Worm (Caenorhabditis elegans): Measurements from ENCODE around the gene F53C3.11.

F53C3.11 gene

DNA sequence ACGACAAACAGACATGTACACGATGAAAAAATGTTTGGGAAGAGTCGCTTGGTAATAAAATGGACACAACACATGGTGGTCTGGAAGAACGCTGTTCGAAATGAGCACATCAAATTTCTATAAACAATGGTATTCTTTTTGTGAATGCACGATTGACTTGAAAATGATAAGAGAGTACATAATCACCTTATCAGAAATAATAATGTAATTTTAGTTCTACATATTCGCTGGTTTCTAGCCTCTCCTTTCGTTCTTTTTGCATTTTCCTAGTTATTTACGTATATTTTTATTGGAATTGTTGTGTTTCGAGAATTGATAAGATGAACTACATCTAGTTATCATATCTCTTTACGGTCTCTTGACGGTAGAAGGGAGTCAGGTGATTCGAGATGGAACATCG, 47.5 kb upstream of the F53C3.11 start (continued):
- TF ChIP-seq rnt-1 (tag; optimal IDR thresholded peaks at IDR 0.05) (no peak), unc-98 (GFP tag; IDR thresholded peaks at IDR 0.05) (no peak)

DNA sequence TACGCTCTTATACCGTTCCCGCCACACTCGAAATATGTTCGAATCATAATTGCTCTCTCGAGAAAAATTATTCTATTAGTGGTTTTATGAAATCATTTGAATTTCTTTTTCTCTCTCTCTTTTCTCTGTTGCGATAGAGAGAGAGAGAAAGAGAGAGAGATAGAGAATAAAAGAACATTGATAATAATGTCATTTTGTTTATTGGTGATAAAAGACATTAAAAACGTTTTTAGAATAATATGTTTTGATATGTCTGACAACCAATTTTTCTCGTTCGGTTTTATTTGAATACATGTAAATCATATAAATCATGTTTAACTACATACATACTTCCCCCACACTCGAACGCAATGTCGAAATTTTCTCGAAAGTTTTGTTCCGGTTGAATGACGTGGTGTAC, 46.5 kb upstream of the F53C3.11 start:
- TF ChIP-seq skn-1 (tag; optimal IDR thresholded peaks at IDR 0.05) (no peak), hlh-4 (tag; optimal IDR thresholded peaks at IDR 0.05) (no peak), snpc-4 (tag; optimal IDR thresholded peaks at IDR 0.05) (no peak), unc-30 (tag; optimal IDR thresholded peaks at IDR 0.05) (no peak), efl-1 (optimal IDR thresholded peaks at IDR 0.05) (no peak), efl-1 (GFP tag; optimal IDR thresholded peaks at IDR 0.05 in 1 of 2) (no peak), nhr-76 (tag; optimal IDR thresholded peaks at IDR 0.05) (no peak), mef-2 (tag; optimal IDR thresholded peaks at IDR 0.05) (no peak), ets-5 (GFP tag; IDR thresholded peaks at IDR 0.05) (no peak), nhr-71 (tag; optimal IDR thresholded peaks at IDR 0.05) (peak; percentile 10), pqm-1 (tag; optimal IDR thresholded peaks at IDR 0.05) (no peak), mep-1 (tag; optimal IDR thresholded peaks at IDR 0.05) (no peak), sox-4 (tag; optimal IDR thresholded peaks at IDR 0.05) (no peak), dpl-1 (GFP tag; optimal IDR thresholded peaks at IDR 0.05) (no peak), snu-23 (GFP tag; optimal IDR thresholded peaks at IDR 0.05) (no peak), egl-27 (tag; optimal IDR thresholded peaks at IDR 0.05) (no peak), unc-98 (GFP tag; IDR thresholded peaks at IDR 0.05) (no peak), fos-1 (tag; optimal IDR thresholded peaks at IDR 0.05) (no peak), zag-1 (tag; optimal IDR thresholded peaks at IDR 0.05) (no peak), unc-130 (tag; optimal IDR thresholded peaks at IDR 0.05) (no peak), nhr-85 (tag) (peak; percentile 66), tbx-2 (tag; optimal IDR thresholded peaks at IDR 0.05) (no peak), nhr-19 (GFP tag; conservative IDR thresholded peaks at IDR 0.05) (no peak), ama-1 (optimal IDR thresholded peaks at IDR 0.05) (no peak), elt-2 (tag; optimal IDR thresholded peaks at IDR 0.05) (peak; percentile 19), C16A3.4 (tag; optimal IDR thresholded peaks at IDR 0.05) (no peak), lin-13 (GFP tag; optimal IDR thresholded peaks at IDR 0.05) (no peak), nhr-90 (tag; optimal IDR thresholded peaks at IDR 0.05; ENCODE audit: poor library complexity) (no peak), tlp-1 (tag; optimal IDR thresholded peaks at IDR 0.05) (no peak), vab-15 (tag; optimal IDR thresholded peaks at IDR 0.05) (no peak), xbp-1 (tag; optimal IDR thresholded peaks at IDR 0.05) (no peak), ceh-8 (GFP tag; optimal IDR thresholded peaks at IDR 0.05) (no peak), lsy-2 (tag; optimal IDR thresholded peaks at IDR 0.05) (peak in 1 of 2 experiments; percentile 6)

DNA sequence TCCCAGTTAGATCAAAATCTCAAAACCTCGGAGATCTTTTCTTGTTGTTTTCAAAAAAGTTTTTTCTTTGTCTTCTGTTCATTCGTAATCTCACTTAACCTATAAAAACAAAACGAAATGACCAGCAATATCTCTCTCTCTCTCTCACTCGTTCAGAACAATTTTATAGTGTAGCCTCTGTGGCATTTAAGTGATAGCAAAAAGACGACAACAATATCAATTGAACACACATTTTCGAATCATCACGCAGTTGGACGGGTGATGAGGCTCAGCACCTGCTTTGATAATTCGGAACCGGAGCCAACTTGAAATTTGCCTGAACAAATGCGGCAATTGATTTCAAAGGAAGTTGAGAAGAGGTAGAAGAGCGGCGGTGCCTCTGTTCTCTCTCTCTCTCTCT, 45.9 kb upstream of the F53C3.11 start:
- TF ChIP-seq elt-3 (tag; optimal IDR thresholded peaks at IDR 0.05) (peak in 1 of 6 experiments; percentile 13), pag-3 (tag; optimal IDR thresholded peaks at IDR 0.05; ENCODE audit: borderline replicate concordance, insufficient read depth) (no peak)

DNA sequence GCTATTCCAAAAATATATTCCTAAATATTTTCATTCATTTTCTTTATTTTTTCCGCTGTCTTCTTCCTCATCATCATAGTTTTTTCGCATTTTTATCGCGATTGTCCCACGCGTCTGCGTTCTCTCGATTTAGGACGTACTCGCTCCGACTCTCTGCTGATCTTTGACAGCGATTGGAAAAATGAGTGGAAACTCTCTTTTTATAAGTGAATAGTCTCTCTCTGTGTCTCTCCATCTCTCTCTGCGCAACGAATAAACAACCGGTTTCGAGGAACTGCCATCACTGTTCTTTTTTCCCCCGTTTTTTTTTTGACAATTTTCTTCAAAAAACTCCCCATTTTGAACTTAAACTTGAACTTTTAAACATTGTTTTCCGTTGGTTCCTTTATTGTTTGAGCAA, 44.8 kb upstream of the F53C3.11 start:
- TF ChIP-seq nhr-71 (tag; optimal IDR thresholded peaks at IDR 0.05) (peak; percentile 39), pqm-1 (tag; optimal IDR thresholded peaks at IDR 0.05) (no peak), ces-1 (GFP tag; optimal IDR thresholded peaks at IDR 0.05) (no peak), lsy-2 (tag; optimal IDR thresholded peaks at IDR 0.05) (peak in 1 of 2 experiments; percentile 47), isw-1 (GFP tag; IDR thresholded peaks at IDR 0.05) (no peak), ets-5 (GFP tag; IDR thresholded peaks at IDR 0.05) (no peak), unc-130 (tag; optimal IDR thresholded peaks at IDR 0.05) (no peak), hpl-2 (GFP tag; optimal IDR thresholded peaks at IDR 0.05) (no peak), tbx-2 (tag; optimal IDR thresholded peaks at IDR 0.05) (peak; percentile 33), xbp-1 (tag; optimal IDR thresholded peaks at IDR 0.05) (no peak), dsc-1 (tag; optimal IDR thresholded peaks at IDR 0.05) (no peak), swsn-7 (tag; optimal IDR thresholded peaks at IDR 0.05) (peak; percentile 1), lin-15B (tag; optimal IDR thresholded peaks at IDR 0.05) (no peak), mab-9 (GFP tag; IDR thresholded peaks at IDR 0.05) (no peak), unc-86 (tag; optimal IDR thresholded peaks at IDR 0.05) (no peak), snu-23 (GFP tag; optimal IDR thresholded peaks at IDR 0.05) (peak; percentile 51), nhr-85 (tag) (peak; percentile 88), mep-1 (tag; optimal IDR thresholded peaks at IDR 0.05) (peak; percentile 30), lin-13 (GFP tag; optimal IDR thresholded peaks at IDR 0.05) (no peak), lin-14 (GFP tag; optimal IDR thresholded peaks at IDR 0.05) (peak; percentile 85), lin-35 (GFP tag; optimal IDR thresholded peaks at IDR 0.05) (peak in 1 of 2 experiments; percentile 42), efl-1 (optimal IDR thresholded peaks at IDR 0.05) (peak in 1 of 2 experiments; percentile 28), efl-1 (GFP tag; optimal IDR thresholded peaks at IDR 0.05 in 1 of 2) (peak in 1 of 2 experiments; percentile 65), aha-1 (tag; optimal IDR thresholded peaks at IDR 0.05) (no peak), ceh-82 (tag; optimal IDR thresholded peaks at IDR 0.05) (no peak), nhr-20 (tag; optimal IDR thresholded peaks at IDR 0.05) (peak; percentile 59)

All from whole organism, L1 larva.